Worm (Caenorhabditis elegans) whole organism, young adult: ENCODE measurements around the gene C35A11.2.

Source experiments
- B0261.1 ChIP-seq: sonication (generic microtip); optimal IDR thresholded peaks from 2 replicates; lab custom pipeline; 2016; ENCODE audit warnings: mild to moderate bottlenecking, missing genetic modification characterization, moderate library complexity, missing compliant biosample characterization
- mel-28 ChIP-seq: sonication (generic microtip); optimal IDR thresholded peaks from 2 replicates; lab custom pipeline; 2016; ENCODE audit warnings: borderline replicate concordance, mild to moderate bottlenecking, missing genetic modification characterization, missing compliant biosample characterization
- mes-4 ChIP-seq: sonication (generic microtip); optimal IDR thresholded peaks from 2 replicates; lab custom pipeline; 2016; ENCODE audit warnings: missing genotype, missing genetic modification characterization, missing compliant biosample characterization
- snpc-4 ChIP-seq, 5 experiments: fragments of 150-350 bp in 1 of 5; sonication (generic microtip) in 4 of 5; optimal IDR thresholded peaks; 2 replicates each; lab custom pipeline; 2014 to 2018; ENCODE audit warnings: missing genetic modification characterization in 5 of 5, missing biosample characterization in 3 of 5, antibody characterized with exemption in 2 of 5, mild to moderate bottlenecking in 2 of 5, missing compliant biosample characterization in 2 of 5, missing genotype in 2 of 5, moderate library complexity in 2 of 5, missing genetic modification reagents in 1 of 5
- tlf-1 ChIP-seq: fragments of 200-800 bp; sonication (Bioruptor generic); optimal IDR thresholded peaks from 2 replicates; lab custom pipeline; 2018; ENCODE audit warnings: mild to moderate bottlenecking, missing genetic modification characterization, missing compliant biosample characterization
- unc-62 ChIP-seq: fragments of 150-350 bp; optimal IDR thresholded peaks from 2 replicates; lab custom pipeline; 2014; ENCODE audit warnings: missing biosample characterization, missing genetic modification reagents, missing genetic modification characterization

ce11 chrV:5368792-5369191, 17.3 kb upstream of the C35A11.2 start, which contains the start of gene T09D3.9:
- no peak for TF ChIP-seq snpc-4 (GFP tag; optimal IDR thresholded peaks at IDR 0.05; lab: Kevin White, UChicago)
- TF ChIP-seq snpc-4 (tag; optimal IDR thresholded peaks at IDR 0.05; lab: Kevin White, UChicago) = no peak
- no peak for TF ChIP-seq mes-4 (tag; lab: Kevin White, UChicago)
- TF ChIP-seq mel-28 (tag; lab: Kevin White, UChicago) = no peak
- TF ChIP-seq unc-62 (GFP tag; lab: Kevin White, UChicago) = no peak
- no peak for TF ChIP-seq B0261.1 (tag; lab: Kevin White, UChicago)
- no peak for TF ChIP-seq tlf-1 (GFP tag; lab: Kevin White, UChicago)
